Fruit fly (Drosophila melanogaster) whole organism: ENCODE measurements around the gene mRpL48.

Experiments
- CG8478 ChIP-seq: fragments of >200 bp; optimal IDR thresholded peaks from 2 replicates; lab custom pipeline; 2018; ENCODE audit warnings: inconsistent platforms
- Dll ChIP-seq: fragments of >200 bp; optimal IDR thresholded peaks from 2 replicates; lab custom pipeline; 2017
- EcR ChIP-seq, 2 experiments: fragments of >200 bp; optimal IDR thresholded peaks; 2 replicates each; lab custom pipeline; 2017; ENCODE audit warnings: missing biosample characterization in 2 of 2, missing genetic modification characterization in 2 of 2, missing genetic modification reagents in 2 of 2
- pan ChIP-seq: fragments of >200 bp; optimal IDR thresholded peaks from 2 replicates; lab custom pipeline; 2017
- psq ChIP-seq: fragments of >200 bp; optimal IDR thresholded peaks from 2 replicates; lab custom pipeline; 2017
- usp ChIP-seq: fragments of >200 bp; optimal IDR thresholded peaks from 2 replicates; lab custom pipeline; 2017; ENCODE audit warnings: missing biosample characterization, missing genetic modification characterization, mixed read lengths

mRpL48 gene

dm6 chr2L:1751953-1752352, 41.7 kb downstream of the mRpL48 start, which contains the start of the genes CG17712 and CG17648:
Gene CG17712 (minus strand): TSS chr2L:1752122.
Gene CG17648 (plus strand): TSS chr2L:1752308.
- TF ChIP-seq pan (lab: Kevin White, UChicago) (no peak), psq (lab: Kevin White, UChicago) (no peak), EcR (GFP tag; optimal IDR thresholded peaks at IDR 0.05; lab: Kevin White, UChicago) (no peak), usp (GFP tag; lab: Kevin White, UChicago) (no peak), CG8478 (no peak), Dll (lab: Kevin White, UChicago) (no peak)

- no peak for TF ChIP-seq CG8478
- TF ChIP-seq EcR (GFP tag; optimal IDR thresholded peaks at IDR 0.05; lab: Kevin White, UChicago), result no peak
- no peak for TF ChIP-seq psq (lab: Kevin White, UChicago)
- no peak for TF ChIP-seq Dll (lab: Kevin White, UChicago)
- TF ChIP-seq pan (lab: Kevin White, UChicago), result no peak
- no peak for TF ChIP-seq usp (GFP tag; lab: Kevin White, UChicago)
Measured at dm6 chr2L:1756351-1756750, 46.1 kb downstream of the mRpL48 start, which contains the start of gene Gr22f. Gene Gr22f (minus strand): TSS chr2L:1756451.

dm6 chr2L:1758853-1759252, 48.6 kb downstream of the mRpL48 start, which contains the start of gene CG17650:
Gene CG17650 (minus strand): TSS chr2L:1759093.
- no peak for TF ChIP-seq EcR (GFP tag; optimal IDR thresholded peaks at IDR 0.05; lab: Kevin White, UChicago)
- no peak for TF ChIP-seq usp (GFP tag; lab: Kevin White, UChicago)
- TF ChIP-seq CG8478, result no peak
- TF ChIP-seq pan (lab: Kevin White, UChicago), result no peak
- TF ChIP-seq Dll (lab: Kevin White, UChicago), result no peak
- TF ChIP-seq psq (lab: Kevin White, UChicago), result no peak
